Worm (Caenorhabditis elegans): ENCODE measurements around the gene flp-16.

- TF ChIP-seq hmg-4 (GFP tag; optimal IDR thresholded peaks at IDR 0.05), result no peak
- TF ChIP-seq ceh-36 (tag; optimal IDR thresholded peaks at IDR 0.05), result no peak
Observed at ce11 chrII:13279216-13280123, 44.4 kb downstream of the flp-16 start.

All from whole organism, early embryonic.